Worm (Caenorhabditis elegans): Measurements from ENCODE around the gene DH11.2.

Gene DH11.2

DNA sequence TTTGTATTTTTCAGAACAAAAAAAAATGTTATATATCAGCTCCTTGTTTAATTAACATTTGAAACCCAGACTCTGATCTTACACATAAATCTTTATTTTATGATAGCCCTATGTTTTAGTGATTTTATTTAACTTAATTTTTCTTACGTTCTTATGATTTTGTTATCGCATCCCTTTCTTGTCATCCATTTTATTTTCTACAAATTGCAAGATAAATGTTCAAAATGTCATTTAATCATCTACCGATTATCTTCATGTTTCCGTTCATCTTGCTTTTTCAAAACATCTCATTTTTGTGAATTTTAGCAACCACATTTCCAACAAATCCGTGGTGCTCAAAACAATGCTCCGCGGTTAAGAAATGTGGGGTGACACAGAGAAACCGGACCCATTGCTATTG is 36.3 kb upstream of the DH11.2 start, which contains the start of gene DH11.5:
Gene DH11.5 (plus strand): TSS at position 301 of the 400 bp plus-strand sequence.
- TF ChIP-seq unc-62 (GFP tag; optimal IDR thresholded peaks at IDR 0.05) (no peak), ztf-6 (GFP tag; IDR thresholded peaks at IDR 0.05) (no peak), ccch-3 (GFP tag; optimal IDR thresholded peaks at IDR 0.05) (no peak), zim-3 (tag; optimal IDR thresholded peaks at IDR 0.05) (no peak), cebp-2 (GFP tag; IDR thresholded peaks at IDR 0.05) (no peak), F55B11.4 (tag; optimal IDR thresholded peaks at IDR 0.05; ENCODE audit: borderline replicate concordance, insufficient read depth) (no peak), lin-26 (GFP tag; IDR thresholded peaks at IDR 0.05) (no peak), hsf-1 (GFP tag; IDR thresholded peaks at IDR 0.05) (no peak), T07F8.4 (tag; optimal IDR thresholded peaks at IDR 0.05) (no peak)

DNA sequence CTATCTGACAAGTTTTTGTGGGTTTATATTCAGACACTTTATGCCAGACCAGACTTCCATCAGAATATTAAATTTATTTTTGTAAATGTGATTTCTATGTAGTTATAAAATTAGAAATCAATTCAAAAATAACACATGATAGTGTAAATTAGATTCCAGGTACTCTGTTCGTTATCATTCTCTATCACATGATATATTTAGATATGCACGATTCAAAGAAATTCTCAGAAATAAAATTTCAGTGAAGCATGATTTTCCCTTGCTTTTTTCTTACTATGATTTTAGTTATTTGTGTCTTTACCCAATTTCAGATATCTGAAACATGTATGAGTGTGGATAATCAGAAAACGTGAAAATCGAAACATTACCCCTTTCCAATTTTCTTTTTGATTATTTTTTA is 35.1 kb upstream of the DH11.2 start:
- TF ChIP-seq F57C9.4 (tag; optimal IDR thresholded peaks at IDR 0.05) (no peak), aptf-3 (GFP tag; IDR thresholded peaks at IDR 0.05) (no peak), tbp1 (GFP tag; optimal IDR thresholded peaks at IDR 0.05) (no peak), ceh-58 (GFP tag; IDR thresholded peaks at IDR 0.05) (no peak), bed-2 (GFP tag; IDR thresholded peaks at IDR 0.05) (no peak), ceh-40 (GFP tag; IDR thresholded peaks at IDR 0.05) (no peak), madf-6 (GFP tag; IDR thresholded peaks at IDR 0.05) (no peak), madf-3 (GFP tag; IDR thresholded peaks at IDR 0.05) (no peak), cebp-1 (GFP tag; IDR thresholded peaks at IDR 0.05) (no peak), cebp-1 (tag; optimal IDR thresholded peaks at IDR 0.05) (no peak), ztf-18 (tag; optimal IDR thresholded peaks at IDR 0.05) (no peak), C06A6.2 (GFP tag; conservative IDR thresholded peaks at IDR 0.05) (no peak), nhr-90 (tag; optimal IDR thresholded peaks at IDR 0.05) (no peak), ztf-22 (GFP tag; optimal IDR thresholded peaks at IDR 0.05) (no peak), B0019.2 (GFP tag; conservative IDR thresholded peaks at IDR 0.05) (no peak), lsy-27 (tag; optimal IDR thresholded peaks at IDR 0.05; ENCODE audit: borderline replicate concordance, insufficient read depth) (no peak), ceh-100 (GFP tag; IDR thresholded peaks at IDR 0.05) (no peak)

DNA sequence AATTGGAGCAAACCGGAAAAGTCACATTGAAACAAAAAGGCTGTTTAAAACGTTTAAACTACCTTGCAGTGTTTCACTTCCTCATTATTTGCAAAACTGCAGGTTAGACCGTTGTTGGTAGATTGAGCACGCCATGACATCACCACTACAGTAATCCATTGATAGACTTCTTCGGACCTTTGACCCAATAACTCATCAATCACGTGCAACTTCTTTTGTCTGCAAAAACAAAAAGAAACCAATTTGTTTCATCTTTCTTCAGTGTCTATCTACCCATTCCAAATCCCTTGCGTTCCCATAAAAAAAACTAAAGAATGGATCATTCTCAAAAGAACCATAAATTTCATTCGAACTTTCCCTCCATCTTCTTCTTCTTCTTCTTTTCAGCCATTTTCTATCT is 31.5 kb upstream of the DH11.2 start:
- TF ChIP-seq B0261.1 (tag; optimal IDR thresholded peaks at IDR 0.05), result no peak
- TF ChIP-seq unc-130 (GFP tag; optimal IDR thresholded peaks at IDR 0.05), result no peak
- TF ChIP-seq ceh-27 (GFP tag; optimal IDR thresholded peaks at IDR 0.05), result no peak
- no peak for TF ChIP-seq ztf-3 (GFP tag; optimal IDR thresholded peaks at IDR 0.05)
- TF ChIP-seq egrh-3 (GFP tag; IDR thresholded peaks at IDR 0.05), result no peak
- no peak for TF ChIP-seq bed-2 (GFP tag; IDR thresholded peaks at IDR 0.05)
- TF ChIP-seq dox-1 (GFP tag; IDR thresholded peaks at IDR 0.05), result no peak
- TF ChIP-seq F49E8.2 (tag; optimal IDR thresholded peaks at IDR 0.05; ENCODE audit: insufficient read depth), result no peak
- no peak for TF ChIP-seq Y56A3A.18 (GFP tag; IDR thresholded peaks at IDR 0.05)
- TF ChIP-seq die-1 (tag; optimal IDR thresholded peaks at IDR 0.05), result no peak
- TF ChIP-seq Y53G8AR.9 (GFP tag; conservative IDR thresholded peaks at IDR 0.05), result no peak
- TF ChIP-seq bed-1 (GFP tag; IDR thresholded peaks at IDR 0.05), result no peak
- no peak for TF ChIP-seq sea-2 (GFP tag; IDR thresholded peaks at IDR 0.05)
- no peak for TF ChIP-seq hlh-12 (tag; optimal IDR thresholded peaks at IDR 0.05)
- no peak for TF ChIP-seq pbrm-1 (GFP tag; IDR thresholded peaks at IDR 0.05)
- no peak for TF ChIP-seq Y67H2A.10 (GFP tag; conservative IDR thresholded peaks at IDR 0.05)
- TF ChIP-seq ceh-100 (GFP tag; IDR thresholded peaks at IDR 0.05), result no peak
- TF ChIP-seq zim-3 (tag; optimal IDR thresholded peaks at IDR 0.05), result no peak
- no peak for TF ChIP-seq sdz-38 (tag; optimal IDR thresholded peaks at IDR 0.05)
